ENCODE assay signal across 1 fruit fly cellular context in the genomic region with DNA sequence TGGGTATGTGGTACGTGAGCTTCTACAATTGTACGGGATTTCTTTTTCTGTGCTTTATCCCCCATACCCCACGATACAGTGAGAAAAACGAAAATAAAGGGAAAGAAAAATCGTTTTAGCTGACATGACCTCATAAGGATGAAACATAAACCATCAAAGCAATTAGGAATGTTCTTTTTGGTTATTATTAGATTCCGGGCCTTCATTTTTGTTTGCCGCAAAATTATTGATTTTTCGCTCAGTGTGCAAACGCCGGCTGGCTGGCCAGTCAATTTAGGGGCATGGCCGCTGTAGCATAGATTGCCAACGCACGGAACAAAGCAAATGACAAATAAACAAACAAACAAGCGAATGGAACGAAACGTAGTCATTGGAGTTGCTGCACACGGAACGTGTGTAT.
TF ChIP-seq lines count a peak whose summit lies in the region.

No protein-coding gene starts in this region.

TF ChIP-seq in whole organism, embryonic, 481 proteins besides CTCF, POLR2A, EP300 and RAD21 (continued from another document):
- TF ChIP-seq prd (optimal IDR thresholded peaks at IDR 0.05; lab: Kevin White, UChicago) (no peak), prd (GFP tag; IDR thresholded peaks at IDR 0.05; lab: Robert Waterston, UW) (peak; percentile 43; the same call in 2 of the 3 replicates), p53 (GFP tag; optimal IDR thresholded peaks at IDR 0.05; lab: Kevin White, UChicago) (no peak), Doc3 (GFP tag; IDR thresholded peaks at IDR 0.05; lab: Robert Waterston, UW; ENCODE audit: partially characterized antibody) (no peak), CG17359 (tag; optimal IDR thresholded peaks at IDR 0.05; lab: Kevin White, UChicago) (peak; percentile 25), CG3163 (GFP tag; optimal IDR thresholded peaks at IDR 0.05; lab: Kevin White, UChicago) (no peak), tin (GFP tag; optimal IDR thresholded peaks at IDR 0.05; lab: Kevin White, UChicago) (no peak), schlank (tag; optimal IDR thresholded peaks at IDR 0.05; lab: Kevin White, UChicago) (no peak), CG7987 (GFP tag; optimal IDR thresholded peaks at IDR 0.05; lab: Kevin White, UChicago) (no peak), Deaf1 (tag; optimal IDR thresholded peaks at IDR 0.05; lab: Kevin White, UChicago) (no peak), CG1792 (GFP tag; optimal IDR thresholded peaks at IDR 0.05; lab: Kevin White, UChicago) (no peak), Nf-YA (GFP tag; IDR thresholded peaks at IDR 0.05; lab: Robert Waterston, UW) (no peak), Lhr (GFP tag; optimal IDR thresholded peaks at IDR 0.05; lab: Kevin White, UChicago) (no peak), hb (GFP tag; IDR thresholded peaks at IDR 0.05; lab: Robert Waterston, UW; ENCODE audit: partially characterized antibody) (no peak), org-1 (GFP tag; optimal IDR thresholded peaks at IDR 0.05; lab: Kevin White, UChicago) (peak; percentile 24), en (GFP tag; optimal IDR thresholded peaks at IDR 0.05; lab: Kevin White, UChicago) (no peak), CG18599 (GFP tag; optimal IDR thresholded peaks at IDR 0.05; lab: Kevin White, UChicago) (peak; percentile 68), run (tag; optimal IDR thresholded peaks at IDR 0.05; lab: Kevin White, UChicago) (no peak), danr (GFP tag; IDR thresholded peaks at IDR 0.05; lab: Robert Waterston, UW) (no peak), CG6254 (GFP tag; optimal IDR thresholded peaks at IDR 0.05; lab: Kevin White, UChicago) (no peak), dysf (GFP tag; IDR thresholded peaks at IDR 0.05; lab: Robert Waterston, UW) (peak; percentile 51; the same call in 1 of the 3 replicates), pnt (GFP tag; optimal IDR thresholded peaks at IDR 0.05; lab: Kevin White, UChicago) (no peak), CG31388 (GFP tag; optimal IDR thresholded peaks at IDR 0.05; lab: Kevin White, UChicago) (no peak), D19A (tag; optimal IDR thresholded peaks at IDR 0.05; lab: Kevin White, UChicago) (no peak), stc (GFP tag; IDR thresholded peaks at IDR 0.05; lab: Robert Waterston, UW) (no peak), emc (GFP tag; optimal IDR thresholded peaks at IDR 0.05; lab: Kevin White, UChicago) (peak; percentile 9), CG6791 (GFP tag; IDR thresholded peaks at IDR 0.05; lab: Robert Waterston, UW; ENCODE audit: partially characterized antibody) (no peak), Trl (optimal IDR thresholded peaks at IDR 0.05; lab: Kevin White, UChicago) (no peak), Trl (GFP tag; optimal IDR thresholded peaks at IDR 0.05; lab: Kevin White, UChicago) (no peak), Dad (GFP tag; optimal IDR thresholded peaks at IDR 0.05; lab: Kevin White, UChicago) (no peak), amos (GFP tag; IDR thresholded peaks at IDR 0.05; lab: Robert Waterston, UW; ENCODE audit: partially characterized antibody) (no peak), ranshi (GFP tag; IDR thresholded peaks at IDR 0.05; lab: Robert Waterston, UW) (peak; percentile 42; the same call in 1 of the 2 replicates), dmrt99B (tag; optimal IDR thresholded peaks at IDR 0.05; lab: Kevin White, UChicago) (peak; percentile 45), CG11695 (GFP tag; IDR thresholded peaks at IDR 0.05; lab: Robert Waterston, UW) (no peak), CG6813 (GFP tag; optimal IDR thresholded peaks at IDR 0.05; lab: Kevin White, UChicago) (no peak), pfk (GFP tag; optimal IDR thresholded peaks at IDR 0.05; lab: Kevin White, UChicago) (no peak), dpn (GFP tag; optimal IDR thresholded peaks at IDR 0.05; lab: Kevin White, UChicago) (peak in 1 of 2 experiments; percentile 25), CG15601 (tag; optimal IDR thresholded peaks at IDR 0.05; lab: Kevin White, UChicago) (no peak), CG12219 (GFP tag; optimal IDR thresholded peaks at IDR 0.05; lab: Kevin White, UChicago) (no peak), chinmo (GFP tag; IDR thresholded peaks at IDR 0.05; lab: Robert Waterston, UW; ENCODE audit: partially characterized antibody) (no peak), btn (GFP tag; optimal IDR thresholded peaks at IDR 0.05; lab: Kevin White, UChicago) (no peak), CG12744 (GFP tag; optimal IDR thresholded peaks at IDR 0.05; lab: Kevin White, UChicago) (no peak), Fer1 (GFP tag; optimal IDR thresholded peaks at IDR 0.05; lab: Kevin White, UChicago) (peak; percentile 47), CG5953 (GFP tag; IDR thresholded peaks at IDR 0.05; lab: Robert Waterston, UW) (no peak), CG17612 (GFP tag; IDR thresholded peaks at IDR 0.05; lab: Robert Waterston, UW) (no peak), slp2 (GFP tag; optimal IDR thresholded peaks at IDR 0.05; lab: Kevin White, UChicago) (no peak), Atf3 (GFP tag; optimal IDR thresholded peaks at IDR 0.05; lab: Kevin White, UChicago) (no peak), bbx (GFP tag; IDR thresholded peaks at IDR 0.05; lab: Robert Waterston, UW; ENCODE audit: partially characterized antibody) (no peak), cato (GFP tag; optimal IDR thresholded peaks at IDR 0.05; lab: Kevin White, UChicago; ENCODE audit: borderline replicate concordance) (no peak), gt (GFP tag; IDR thresholded peaks at IDR 0.05; lab: Robert Waterston, UW) (no peak), ham (GFP tag; IDR thresholded peaks at IDR 0.05; lab: Robert Waterston, UW) (no peak), Atf6 (GFP tag; IDR thresholded peaks at IDR 0.05; lab: Robert Waterston, UW) (no peak), ash1 (GFP tag; optimal IDR thresholded peaks at IDR 0.05; lab: Kevin White, UChicago) (no peak), sens (GFP tag; lab: Kevin White, UChicago) (peak; percentile 45), Lpt (GFP tag; optimal IDR thresholded peaks at IDR 0.05; lab: Kevin White, UChicago) (no peak), CG6654 (GFP tag; optimal IDR thresholded peaks at IDR 0.05; lab: Kevin White, UChicago) (no peak), mld (GFP tag; IDR thresholded peaks at IDR 0.05; lab: Robert Waterston, UW; ENCODE audit: partially characterized antibody) (no peak), TFAM (GFP tag; optimal IDR thresholded peaks at IDR 0.05; lab: Kevin White, UChicago) (no peak), onecut (GFP tag; IDR thresholded peaks at IDR 0.05; lab: Robert Waterston, UW) (no peak), CG12769 (tag; optimal IDR thresholded peaks at IDR 0.05; lab: Kevin White, UChicago) (peak; percentile 38), bowl (GFP tag; IDR thresholded peaks at IDR 0.05; lab: Robert Waterston, UW) (no peak), lilli (GFP tag; optimal IDR thresholded peaks at IDR 0.05; lab: Kevin White, UChicago) (peak; percentile 15), Hsf (GFP tag; optimal IDR thresholded peaks at IDR 0.05; lab: Kevin White, UChicago) (no peak), Kr (GFP tag; optimal IDR thresholded peaks at IDR 0.05; lab: Kevin White, UChicago) (no peak), tap (tag; optimal IDR thresholded peaks at IDR 0.05; lab: Kevin White, UChicago) (no peak), Dek (tag; optimal IDR thresholded peaks at IDR 0.05; lab: Kevin White, UChicago) (no peak), CG2889 (GFP tag; IDR thresholded peaks at IDR 0.05; lab: Robert Waterston, UW) (no peak), Myb (GFP tag; optimal IDR thresholded peaks at IDR 0.05; lab: Kevin White, UChicago) (no peak), zen (tag; optimal IDR thresholded peaks at IDR 0.05; lab: Kevin White, UChicago) (no peak), CG15011 (GFP tag; optimal IDR thresholded peaks at IDR 0.05; lab: Kevin White, UChicago) (no peak), tll (GFP tag; optimal IDR thresholded peaks at IDR 0.05; lab: Kevin White, UChicago) (no peak), NK7.1 (GFP tag; optimal IDR thresholded peaks at IDR 0.05; lab: Kevin White, UChicago) (no peak), CG15073 (GFP tag; optimal IDR thresholded peaks at IDR 0.05; lab: Kevin White, UChicago) (no peak), CG7556 (GFP tag; optimal IDR thresholded peaks at IDR 0.05; lab: Kevin White, UChicago) (peak; percentile 32), Gsc (GFP tag; IDR thresholded peaks at IDR 0.05; lab: Robert Waterston, UW) (no peak), Pdp1 (GFP tag; optimal IDR thresholded peaks at IDR 0.05; lab: Kevin White, UChicago) (no peak), MESR4 (GFP tag; optimal IDR thresholded peaks at IDR 0.05; lab: Kevin White, UChicago) (no peak), Camta (GFP tag; optimal IDR thresholded peaks at IDR 0.05; lab: Kevin White, UChicago) (no peak), Dll (GFP tag; IDR thresholded peaks at IDR 0.05; lab: Robert Waterston, UW; ENCODE audit: partially characterized antibody) (no peak), CG34224 (GFP tag; IDR thresholded peaks at IDR 0.05; lab: Robert Waterston, UW; ENCODE audit: partially characterized antibody) (no peak), CHES-1-like (GFP tag; optimal IDR thresholded peaks at IDR 0.05; lab: Kevin White, UChicago) (no peak), Eip74EF (GFP tag; optimal IDR thresholded peaks at IDR 0.05; lab: Kevin White, UChicago) (no peak), CG15514 (GFP tag; optimal IDR thresholded peaks at IDR 0.05; lab: Kevin White, UChicago) (no peak), Side (GFP tag; optimal IDR thresholded peaks at IDR 0.05; lab: Kevin White, UChicago) (no peak), CG2712 (tag; optimal IDR thresholded peaks at IDR 0.05; lab: Kevin White, UChicago) (no peak), CG12071 (GFP tag; optimal IDR thresholded peaks at IDR 0.05; lab: Kevin White, UChicago) (peak; percentile 0), CG1603 (tag; optimal IDR thresholded peaks at IDR 0.05; lab: Kevin White, UChicago) (peak; percentile 35), jigr1 (GFP tag; IDR thresholded peaks at IDR 0.05; lab: Robert Waterston, UW) (no peak), CG8281 (tag; optimal IDR thresholded peaks at IDR 0.05; lab: Kevin White, UChicago) (no peak), YL-1 (GFP tag; optimal IDR thresholded peaks at IDR 0.05; lab: Kevin White, UChicago) (no peak), CG13123 (GFP tag; optimal IDR thresholded peaks at IDR 0.05; lab: Kevin White, UChicago) (no peak), klu (GFP tag; IDR thresholded peaks at IDR 0.05; lab: Robert Waterston, UW) (no peak), odd (GFP tag; optimal IDR thresholded peaks at IDR 0.05; lab: Kevin White, UChicago) (no peak), CG11504 (tag; optimal IDR thresholded peaks at IDR 0.05; lab: Kevin White, UChicago) (peak; percentile 49), CoRest (tag; optimal IDR thresholded peaks at IDR 0.05; lab: Kevin White, UChicago) (peak; percentile 15), CG1024 (GFP tag; IDR thresholded peaks at IDR 0.05; lab: Robert Waterston, UW) (no peak), CG6854 (GFP tag; optimal IDR thresholded peaks at IDR 0.05; lab: Kevin White, UChicago) (no peak), CG4360 (GFP tag; IDR thresholded peaks at IDR 0.05; lab: Robert Waterston, UW) (no peak), lmd (GFP tag; IDR thresholded peaks at IDR 0.05; lab: Robert Waterston, UW) (no peak; the same call in 1 of the 2 replicates), nerfin-2 (GFP tag; IDR thresholded peaks at IDR 0.05; lab: Robert Waterston, UW; ENCODE audit: partially characterized antibody) (no peak), lbe (GFP tag; optimal IDR thresholded peaks at IDR 0.05; lab: Kevin White, UChicago) (no peak), CG17186 (GFP tag; optimal IDR thresholded peaks at IDR 0.05; lab: Kevin White, UChicago) (no peak), CG1233 (GFP tag; optimal IDR thresholded peaks at IDR 0.05; lab: Kevin White, UChicago) (no peak), gce (GFP tag; IDR thresholded peaks at IDR 0.05; lab: Robert Waterston, UW) (no peak), CG4617 (GFP tag; optimal IDR thresholded peaks at IDR 0.05; lab: Kevin White, UChicago; ENCODE audit: borderline replicate concordance) (no peak), pum (GFP tag; optimal IDR thresholded peaks at IDR 0.05; lab: Kevin White, UChicago) (no peak), salm (tag; optimal IDR thresholded peaks at IDR 0.05; lab: Kevin White, UChicago) (no peak), CG11247 (GFP tag; IDR thresholded peaks at IDR 0.05; lab: Robert Waterston, UW) (no peak), CG2116 (GFP tag; optimal IDR thresholded peaks at IDR 0.05; lab: Kevin White, UChicago) (no peak), CG18764 (GFP tag; optimal IDR thresholded peaks at IDR 0.05; lab: Kevin White, UChicago) (no peak), CG4424 (GFP tag; optimal IDR thresholded peaks at IDR 0.05; lab: Kevin White, UChicago) (no peak), CG14667 (GFP tag; IDR thresholded peaks at IDR 0.05; lab: Robert Waterston, UW) (no peak), luna (GFP tag; optimal IDR thresholded peaks at IDR 0.05; lab: Kevin White, UChicago) (no peak), Oli (tag; optimal IDR thresholded peaks at IDR 0.05; lab: Kevin White, UChicago) (peak; percentile 21), Hmr (GFP tag; optimal IDR thresholded peaks at IDR 0.05; lab: Kevin White, UChicago) (peak; percentile 53), CG17802 (tag; optimal IDR thresholded peaks at IDR 0.05; lab: Kevin White, UChicago) (no peak), HmgZ (tag; optimal IDR thresholded peaks at IDR 0.05; lab: Kevin White, UChicago) (no peak), sens-2 (GFP tag; IDR thresholded peaks at IDR 0.05; lab: Robert Waterston, UW) (no peak), CG7963 (GFP tag; IDR thresholded peaks at IDR 0.05; lab: Robert Waterston, UW; ENCODE audit: partially characterized antibody) (no peak), Doc2 (GFP tag; IDR thresholded peaks at IDR 0.05; lab: Robert Waterston, UW) (no peak), zfh2 (GFP tag; optimal IDR thresholded peaks at IDR 0.05; lab: Kevin White, UChicago) (no peak), CG5180 (GFP tag; optimal IDR thresholded peaks at IDR 0.05; lab: Kevin White, UChicago) (no peak)
TF ChIP-seq in whole organism, embryonic: peak in this region for 63.
